Worm (Caenorhabditis elegans) whole organism, early embryonic: ENCODE data around the gene F11A5.5.

ENCODE experiments used
- B0310.2 ChIP-seq: sonication (generic microtip); optimal IDR thresholded peaks from 2 replicates; lab custom pipeline; 2016; ENCODE audit warnings: mild to moderate bottlenecking, missing genetic modification characterization, missing compliant biosample characterization
- F13C5.2 ChIP-seq: sonication (generic microtip); optimal IDR thresholded peaks from 2 replicates; lab custom pipeline; 2017; ENCODE audit warnings: mild to moderate bottlenecking, missing genetic modification characterization, inconsistent platforms, missing compliant biosample characterization
- aly-1 ChIP-seq: sonication (generic microtip); optimal IDR thresholded peaks from 2 replicates; lab custom pipeline; 2016; ENCODE audit warnings: missing genetic modification characterization, missing compliant biosample characterization
- ama-1 ChIP-seq: fragments of 150-350 bp; optimal IDR thresholded peaks from 2 replicates; lab custom pipeline; 2014
- ceh-13 ChIP-seq: fragments of 200-800 bp; sonication (Bioruptor generic); optimal IDR thresholded peaks from 2 replicates; lab custom pipeline; 2018; ENCODE audit warnings: mild to moderate bottlenecking, missing genetic modification characterization, missing compliant biosample characterization
- ceh-36 ChIP-seq: sonication (generic microtip); optimal IDR thresholded peaks from 2 replicates; lab custom pipeline; 2016; ENCODE audit warnings: missing genetic modification characterization, inconsistent platforms, missing compliant biosample characterization
- ets-7 ChIP-seq: sonication (generic microtip); optimal IDR thresholded peaks from 2 replicates; lab custom pipeline; 2016; ENCODE audit warnings: missing genotype, missing genetic modification characterization, missing compliant biosample characterization
- flt-1 ChIP-seq: fragments of 200-800 bp; sonication (Bioruptor generic); IDR thresholded peaks from 2 replicates; pipeline ENCODE4 v1.3.6; 2022; ENCODE audit warnings: missing genetic modification characterization, missing compliant biosample characterization
- hmbx-1 ChIP-seq: sonication (generic microtip); optimal IDR thresholded peaks from 2 replicates; lab custom pipeline; 2016; ENCODE audit warnings: mild to moderate bottlenecking, missing genetic modification characterization, missing compliant biosample characterization
- hmg-4 ChIP-seq: fragments of 200-800 bp; sonication (Bioruptor generic); optimal IDR thresholded peaks from 2 replicates; lab custom pipeline; 2018; ENCODE audit warnings: mild to moderate bottlenecking, missing genetic modification characterization, missing compliant biosample characterization
- hnd-1 ChIP-seq: sonication (generic microtip); optimal IDR thresholded peaks from 2 replicates; lab custom pipeline; 2016; ENCODE audit warnings: missing genetic modification characterization, missing compliant biosample characterization
- pes-1 ChIP-seq: fragments of 200-800 bp; sonication (Bioruptor generic); IDR thresholded peaks from 2 replicates; pipeline ENCODE4 v1.3.6; 2022; ENCODE audit warnings: missing genetic modification reagents, missing genetic modification characterization, missing compliant biosample characterization
- scrt-1 ChIP-seq: fragments of 200-800 bp; sonication (Bioruptor generic); IDR thresholded peaks from 2 replicates; pipeline ENCODE4 v1.3.6; 2022; ENCODE audit warnings: missing genetic modification characterization, missing compliant biosample characterization
- sea-1 ChIP-seq: fragments of 200-800 bp; sonication (Bioruptor generic); conservative IDR thresholded peaks from 2 replicates; pipeline ENCODE4 v1.3.6; 2022; ENCODE audit warnings: missing genetic modification characterization, missing compliant biosample characterization
- tbx-11 ChIP-seq: fragments of 200-800 bp; sonication (Bioruptor generic); IDR thresholded peaks from 2 replicates; pipeline ENCODE4 v1.3.6; 2022; ENCODE audit warnings: missing genetic modification characterization, missing compliant biosample characterization
- tbx-37 ChIP-seq: fragments of 200-800 bp; sonication (Bioruptor generic); conservative IDR thresholded peaks from 2 replicates; pipeline ENCODE4 v1.3.6; 2022; ENCODE audit warnings: missing genetic modification reagents, missing genetic modification characterization, missing compliant biosample characterization
- tra-4 ChIP-seq: sonication (generic microtip); optimal IDR thresholded peaks from 2 replicates; lab custom pipeline; 2017; ENCODE audit warnings: missing genetic modification characterization, missing compliant biosample characterization

F11A5.5 gene

DNA sequence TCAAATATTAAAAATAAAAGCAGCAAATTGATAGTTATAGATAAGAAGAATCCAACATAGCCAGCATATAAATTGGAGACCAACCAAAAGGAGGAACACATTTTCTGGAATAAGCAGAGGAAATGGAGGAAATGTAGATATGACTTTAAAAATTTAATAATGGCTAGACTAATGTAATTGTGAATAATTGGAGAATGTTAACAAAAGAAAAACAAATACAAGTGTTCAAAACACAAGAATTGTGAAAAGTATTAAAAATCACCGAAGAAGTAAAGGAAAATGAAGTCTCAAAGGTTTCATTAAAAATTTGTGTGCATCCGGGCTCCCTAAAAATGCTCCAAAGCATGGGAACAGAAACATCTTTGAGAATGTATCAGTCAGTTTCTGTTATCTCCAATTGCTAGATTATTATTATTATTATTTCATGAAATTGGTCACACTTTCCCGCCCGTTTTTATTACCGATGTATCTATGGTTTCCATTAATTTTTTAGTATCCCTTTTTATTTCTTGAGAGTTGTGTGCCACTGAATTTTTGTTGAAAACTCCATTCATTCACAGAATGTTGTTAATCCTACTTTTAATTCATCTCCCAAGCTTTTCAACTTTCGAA is 35.9 kb upstream of the F11A5.5 start, which contains the start of the genes str-109 and F10A3.11:
TSS of gene str-109 (minus strand) at position 101 of the 612 bp plus-strand sequence.
TSS of gene F10A3.11 (plus strand) at position 562 of the 612 bp plus-strand sequence.
- TF ChIP-seq tra-4 (tag; lab: Kevin White, UChicago) (no peak), hnd-1 (tag; lab: Kevin White, UChicago) (no peak), B0310.2 (tag; lab: Kevin White, UChicago) (no peak), F13C5.2 (tag; lab: Kevin White, UChicago) (no peak), tbx-37 (GFP tag; lab: Robert Waterston, UW) (no peak), ceh-13 (GFP tag; lab: Kevin White, UChicago) (no peak), hmg-4 (GFP tag; lab: Kevin White, UChicago) (no peak), hmbx-1 (tag; lab: Kevin White, UChicago) (no peak), ceh-36 (no peak), scrt-1 (GFP tag; lab: Robert Waterston, UW) (no peak), flt-1 (GFP tag; lab: Robert Waterston, UW) (no peak)

DNA sequence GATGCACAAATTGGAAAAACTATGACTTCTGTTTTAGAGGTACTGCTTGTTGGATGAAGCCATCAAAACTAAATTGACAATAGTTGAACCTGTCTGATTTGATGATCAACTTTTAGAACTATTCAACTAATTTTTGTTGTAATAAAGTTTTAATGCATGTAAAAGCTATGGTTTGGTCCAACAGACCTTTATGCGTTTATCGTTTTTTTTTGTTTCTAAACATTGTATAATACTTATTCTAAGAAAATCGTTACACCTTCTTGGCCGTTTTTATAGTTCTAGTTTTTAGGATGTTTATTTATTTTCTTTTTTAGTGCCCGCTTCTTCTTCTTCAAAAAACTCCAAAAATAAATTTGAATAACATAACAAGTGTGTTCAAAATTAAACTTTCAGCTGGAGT is 34.4 kb upstream of the F11A5.5 start, which contains the start of gene F10A3.12:
TSS of gene F10A3.12 (plus strand) at position 301 of the 400 bp plus-strand sequence.
- TF ChIP-seq ceh-13 (GFP tag; lab: Kevin White, UChicago) (no peak), aly-1 (tag; lab: Kevin White, UChicago) (no peak), ets-7 (no peak), ceh-36 (no peak), scrt-1 (GFP tag; lab: Robert Waterston, UW) (no peak)

DNA sequence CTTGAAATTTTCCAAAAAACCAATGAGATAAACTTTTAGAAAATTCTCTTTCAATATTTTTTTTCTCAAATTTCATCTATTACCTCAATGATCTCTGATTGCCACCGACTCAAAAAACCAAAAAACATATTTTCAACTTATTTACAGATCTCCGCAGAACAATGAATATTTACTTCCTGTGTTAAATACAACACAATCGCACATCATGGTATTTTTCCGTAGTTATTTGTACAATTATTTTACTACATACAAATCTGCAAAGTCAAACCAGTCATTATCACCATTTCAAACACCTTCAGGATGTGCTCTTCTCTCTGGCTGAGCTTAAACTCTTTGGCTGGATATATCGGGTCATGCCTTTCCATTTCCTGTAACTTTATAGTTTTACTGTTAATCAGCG is 32.2 kb upstream of the F11A5.5 start, which contains the start of gene str-108:
TSS of gene str-108 (plus strand) at position 301 of the 400 bp plus-strand sequence.
- TF ChIP-seq pes-1 (GFP tag; lab: Robert Waterston, UW) (no peak), flt-1 (GFP tag; lab: Robert Waterston, UW) (no peak), aly-1 (tag; lab: Kevin White, UChicago) (no peak), tbx-11 (no peak), ceh-13 (GFP tag; lab: Kevin White, UChicago) (no peak), hmg-4 (GFP tag; lab: Kevin White, UChicago) (no peak), hnd-1 (tag; lab: Kevin White, UChicago) (no peak), ama-1 (no peak), hmbx-1 (tag; lab: Kevin White, UChicago) (no peak), ets-7 (no peak), tbx-37 (GFP tag; lab: Robert Waterston, UW) (no peak), F13C5.2 (tag; lab: Kevin White, UChicago) (no peak)

DNA sequence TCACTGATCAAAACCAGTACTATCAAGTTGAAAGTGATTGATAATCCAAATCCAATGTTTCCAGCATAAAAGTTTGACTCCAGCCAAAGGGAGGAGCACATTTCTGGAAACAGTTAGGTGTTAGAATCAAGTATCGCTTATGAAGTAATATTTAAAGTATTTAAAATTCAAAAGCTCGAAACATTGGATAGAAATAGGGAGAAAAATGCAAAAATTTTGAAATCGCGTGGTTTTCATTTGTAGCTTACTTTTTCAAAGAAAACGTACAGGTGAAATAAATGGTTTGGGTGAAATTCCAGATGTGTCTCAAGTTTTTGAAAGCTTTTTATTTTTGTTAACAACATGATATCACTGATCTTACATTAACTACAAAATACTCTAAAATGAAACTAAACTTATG is 29.1 kb upstream of the F11A5.5 start, which contains the start of gene str-111:
TSS of gene str-111 (minus strand) at position 101 of the 400 bp plus-strand sequence.
- TF ChIP-seq ceh-13 (GFP tag; lab: Kevin White, UChicago) (no peak), ets-7 (no peak), aly-1 (tag; lab: Kevin White, UChicago) (no peak), hnd-1 (tag; lab: Kevin White, UChicago) (no peak), hmg-4 (GFP tag; lab: Kevin White, UChicago) (no peak), sea-1 (GFP tag; lab: Robert Waterston, UW) (no peak), tra-4 (tag; lab: Kevin White, UChicago) (no peak), hmbx-1 (tag; lab: Kevin White, UChicago) (no peak), tbx-37 (GFP tag; lab: Robert Waterston, UW) (no peak), ama-1 (no peak), ceh-36 (no peak), flt-1 (GFP tag; lab: Robert Waterston, UW) (no peak)

DNA sequence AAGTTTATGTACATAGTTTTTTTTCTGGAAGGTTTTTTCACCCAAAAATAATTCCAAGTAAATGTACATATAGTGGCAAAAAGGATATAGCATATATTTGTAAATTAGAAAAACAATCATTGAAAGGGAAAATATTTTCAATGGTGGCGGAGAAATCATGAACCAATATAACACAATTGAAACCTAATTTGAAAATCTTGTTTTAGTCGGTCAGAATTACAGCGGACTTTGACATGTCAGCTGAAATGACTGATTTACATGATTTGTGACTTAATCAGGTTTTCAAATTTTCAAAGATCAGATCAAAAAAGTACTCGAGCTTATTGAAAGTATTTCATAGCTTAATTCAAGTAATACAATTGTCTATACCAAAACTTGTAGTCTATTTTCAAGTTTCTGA is 26.4 kb upstream of the F11A5.5 start, which contains the start of gene K05D4.9:
TSS of gene K05D4.9 (minus strand) at position 101 of the 400 bp plus-strand sequence.
- TF ChIP-seq ceh-13 (GFP tag; lab: Kevin White, UChicago): no peak
- no peak for TF ChIP-seq pes-1 (GFP tag; lab: Robert Waterston, UW)
- no peak for TF ChIP-seq hmg-4 (GFP tag; lab: Kevin White, UChicago)
- no peak for TF ChIP-seq hnd-1 (tag; lab: Kevin White, UChicago)
- no peak for TF ChIP-seq flt-1 (GFP tag; lab: Robert Waterston, UW)
- no peak for TF ChIP-seq hmbx-1 (tag; lab: Kevin White, UChicago)
- no peak for TF ChIP-seq ceh-36
- TF ChIP-seq scrt-1 (GFP tag; lab: Robert Waterston, UW): no peak
- no peak for TF ChIP-seq sea-1 (GFP tag; lab: Robert Waterston, UW)
- TF ChIP-seq tbx-37 (GFP tag; lab: Robert Waterston, UW): no peak
- TF ChIP-seq ama-1: no peak
- TF ChIP-seq aly-1 (tag; lab: Kevin White, UChicago): no peak
- TF ChIP-seq tra-4 (tag; lab: Kevin White, UChicago): no peak
- TF ChIP-seq F13C5.2 (tag; lab: Kevin White, UChicago): no peak
- TF ChIP-seq tbx-11: no peak
- TF ChIP-seq B0310.2 (tag; lab: Kevin White, UChicago): no peak

DNA sequence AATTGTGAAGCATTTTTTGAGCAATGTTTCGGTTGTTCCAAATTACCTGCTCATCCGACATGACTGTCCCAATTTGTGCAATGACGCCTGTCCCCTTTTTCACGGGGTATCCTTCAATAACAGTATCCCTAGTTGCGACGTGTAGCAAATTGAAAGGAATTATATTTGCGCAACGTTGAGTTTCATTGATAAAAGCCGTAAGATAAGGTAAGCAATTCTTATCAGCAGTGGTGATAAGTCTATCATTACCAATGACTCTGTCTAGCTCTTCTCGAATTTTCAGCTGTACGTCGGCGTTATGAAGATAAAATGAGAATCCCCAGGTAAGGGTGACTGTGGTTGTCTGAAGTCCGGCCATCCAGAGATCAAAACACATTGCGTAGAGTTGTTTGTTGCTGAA is 24.0 kb upstream of the F11A5.5 start:
- TF ChIP-seq tra-4 (tag; lab: Kevin White, UChicago): no peak
- no peak for TF ChIP-seq ets-7
- TF ChIP-seq aly-1 (tag; lab: Kevin White, UChicago): no peak

DNA sequence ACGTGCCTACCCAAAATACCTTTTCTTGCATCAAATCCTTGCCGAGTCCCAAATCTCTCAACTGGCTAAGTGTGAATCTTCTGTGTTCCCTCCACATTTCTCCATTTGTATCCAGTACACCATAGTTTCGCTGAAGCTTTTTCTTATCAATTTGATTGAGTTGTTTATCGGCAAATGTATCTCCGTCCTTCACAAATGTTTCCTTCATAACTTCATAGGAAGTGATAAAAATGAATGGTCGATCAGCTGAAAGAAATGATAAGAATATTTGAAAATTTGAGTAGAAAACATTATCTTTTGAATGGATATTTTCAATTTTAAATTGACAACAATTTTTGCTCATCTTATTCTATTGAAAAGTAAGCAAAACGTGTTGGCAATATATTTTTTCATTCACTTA is 22.9 kb upstream of the F11A5.5 start:
- no peak for TF ChIP-seq tra-4 (tag; lab: Kevin White, UChicago)
- no peak for TF ChIP-seq B0310.2 (tag; lab: Kevin White, UChicago)
- TF ChIP-seq ama-1: no peak
- TF ChIP-seq tbx-37 (GFP tag; lab: Robert Waterston, UW): no peak
- TF ChIP-seq hmg-4 (GFP tag; lab: Kevin White, UChicago): no peak
- no peak for TF ChIP-seq tbx-11
- TF ChIP-seq ets-7: no peak
- TF ChIP-seq hnd-1 (tag; lab: Kevin White, UChicago): no peak
- no peak for TF ChIP-seq aly-1 (tag; lab: Kevin White, UChicago)
- TF ChIP-seq F13C5.2 (tag; lab: Kevin White, UChicago): no peak
- no peak for TF ChIP-seq pes-1 (GFP tag; lab: Robert Waterston, UW)
- no peak for TF ChIP-seq scrt-1 (GFP tag; lab: Robert Waterston, UW)
- no peak for TF ChIP-seq ceh-13 (GFP tag; lab: Kevin White, UChicago)
- no peak for TF ChIP-seq flt-1 (GFP tag; lab: Robert Waterston, UW)
- no peak for TF ChIP-seq ceh-36
- no peak for TF ChIP-seq sea-1 (GFP tag; lab: Robert Waterston, UW)
- TF ChIP-seq hmbx-1 (tag; lab: Kevin White, UChicago): no peak
